Worm (Caenorhabditis elegans): ENCODE results near the gene F58G1.7.

DNA sequence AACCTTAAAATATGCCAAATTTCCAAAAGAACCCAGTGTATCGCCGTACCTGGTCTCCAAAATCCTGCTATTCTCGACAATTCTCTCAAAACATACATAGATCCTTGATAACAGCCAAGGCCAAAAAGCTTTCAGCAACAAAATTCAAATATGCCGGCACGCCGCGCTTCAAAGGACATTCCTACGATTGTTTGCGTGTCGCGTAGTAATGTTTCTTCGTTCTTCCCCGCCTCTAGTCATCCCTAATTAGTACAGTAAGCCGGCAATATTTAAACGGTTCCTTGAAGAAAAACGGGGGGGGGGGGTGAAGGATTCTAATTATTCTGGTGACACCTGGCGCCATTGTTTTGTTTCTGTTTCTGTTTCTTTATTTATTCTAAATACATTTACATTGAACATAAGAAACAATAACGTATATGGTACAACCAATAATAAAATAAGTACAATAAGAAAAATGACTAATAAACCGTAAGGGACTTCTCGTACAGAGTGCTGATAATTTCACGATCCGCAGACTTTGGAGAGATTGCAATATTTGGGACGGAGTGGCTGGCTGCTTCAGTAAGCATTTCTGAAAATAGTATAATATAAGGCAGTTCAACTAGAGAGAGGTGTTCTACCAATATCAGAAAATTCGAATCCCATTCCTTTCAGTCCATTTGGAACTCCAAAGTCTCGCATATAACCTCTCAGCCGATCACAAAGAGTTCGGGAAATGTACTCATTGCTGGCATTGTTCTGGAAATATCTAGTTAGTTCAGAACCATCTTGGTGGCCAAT, 46.1 kb upstream of the F58G1.7 start:
- no peak for TF ChIP-seq dmd-4 (tag; optimal IDR thresholded peaks at IDR 0.05; ENCODE audit: borderline replicate concordance)
- TF ChIP-seq pax-1 (tag; optimal IDR thresholded peaks at IDR 0.05), result no peak
- TF ChIP-seq hlh-13 (GFP tag; optimal IDR thresholded peaks at IDR 0.05), result no peak
- TF ChIP-seq ceh-48 (tag; optimal IDR thresholded peaks at IDR 0.05), result no peak
- TF ChIP-seq nhr-232 (tag; optimal IDR thresholded peaks at IDR 0.05), result no peak
- TF ChIP-seq pros-1 (tag; optimal IDR thresholded peaks at IDR 0.05), result no peak
- no peak for TF ChIP-seq C08G9.2 (tag; optimal IDR thresholded peaks at IDR 0.05)

Measured in whole organism, late embryonic.